Worm (Caenorhabditis elegans): ENCODE measurements around the gene cpz-2.

DNA sequence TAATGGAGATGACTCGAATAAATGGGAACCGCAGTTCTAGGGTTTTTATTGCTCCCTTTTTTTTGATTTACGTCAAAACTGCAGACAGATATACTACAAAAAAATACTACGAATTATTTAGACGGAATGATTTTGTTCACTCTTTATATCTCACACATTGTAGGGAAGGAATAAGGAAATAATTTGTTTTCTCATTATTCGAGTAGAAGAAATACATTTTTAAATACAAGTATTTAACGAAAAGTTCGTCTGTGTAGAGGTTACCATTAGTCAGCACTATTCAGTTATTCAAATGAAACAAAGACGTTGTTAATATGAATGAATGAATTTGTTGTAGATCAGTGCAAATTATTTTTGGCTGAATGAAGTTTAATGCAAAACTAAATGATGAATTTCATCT lies 45.8 kb downstream of the cpz-2 start, which contains the start of gene srd-18:
- TF ChIP-seq skn-1 (tag; optimal IDR thresholded peaks at IDR 0.05) = no peak
- TF ChIP-seq mdl-1 (tag; optimal IDR thresholded peaks at IDR 0.05) = no peak
- TF ChIP-seq daf-16 (GFP tag; optimal IDR thresholded peaks at IDR 0.05) = no peak
- no peak for TF ChIP-seq daf-16 (tag; optimal IDR thresholded peaks at IDR 0.05)
- TF ChIP-seq daf-12 (tag; optimal IDR thresholded peaks at IDR 0.05) = no peak
- no peak for TF ChIP-seq R02D3.7 (tag; optimal IDR thresholded peaks at IDR 0.05)

Data from whole organism, L4 larva.